Fruit fly (Drosophila melanogaster): ENCODE data around the gene PH4alphaMP.
A peak's percentile ranks its signal among the peaks of the same experiment; 100 is the strongest.

PH4alphaMP gene

dm6 chr3R:30531989-30532653 lies 36.2 kb upstream of the PH4alphaMP start, which contains the start of gene tmod (continued):
- TF ChIP-seq tin (GFP tag; optimal IDR thresholded peaks at IDR 0.05) (peak; percentile 34), jing (GFP tag; optimal IDR thresholded peaks at IDR 0.05) (no peak), CG11695 (GFP tag; IDR thresholded peaks at IDR 0.05) (no peak), BEAF-32 (GFP tag; optimal IDR thresholded peaks at IDR 0.05) (no peak), CG2875 (GFP tag; optimal IDR thresholded peaks at IDR 0.05) (peak; percentile 71), Aef1 (GFP tag; IDR thresholded peaks at IDR 0.05) (no peak), stc (GFP tag; IDR thresholded peaks at IDR 0.05) (0 out of 2 replicates have a peak, but pooled peaks have one; percentile 6), CG32772 (GFP tag; IDR thresholded peaks at IDR 0.05) (no peak), CG7556 (GFP tag; optimal IDR thresholded peaks at IDR 0.05) (peak; percentile 18), CG12659 (GFP tag; optimal IDR thresholded peaks at IDR 0.05) (peak; percentile 3), luna (GFP tag; optimal IDR thresholded peaks at IDR 0.05) (no peak), CG30020 (tag; optimal IDR thresholded peaks at IDR 0.05) (no peak), Lpt (GFP tag; optimal IDR thresholded peaks at IDR 0.05) (no peak), peb (GFP tag; IDR thresholded peaks at IDR 0.05) (no peak), CG10147 (GFP tag; optimal IDR thresholded peaks at IDR 0.05) (peak; percentile 19), CG10462 (GFP tag; optimal IDR thresholded peaks at IDR 0.05) (no peak), CG17328 (GFP tag; IDR thresholded peaks at IDR 0.05) (no peak; the same call in 1 of the 2 replicates), CG17802 (tag; optimal IDR thresholded peaks at IDR 0.05) (peak; percentile 20), Bteb2 (GFP tag; optimal IDR thresholded peaks at IDR 0.05) (no peak), CG6683 (GFP tag; optimal IDR thresholded peaks at IDR 0.05) (no peak), phol (tag; optimal IDR thresholded peaks at IDR 0.05) (peak; percentile 82), zen (tag; optimal IDR thresholded peaks at IDR 0.05) (peak; percentile 3), CG14014 (GFP tag; IDR thresholded peaks at IDR 0.05) (0 out of 2 replicates have a peak, but pooled peaks have one; percentile 5), CG6254 (GFP tag; optimal IDR thresholded peaks at IDR 0.05) (peak; percentile 44), CG1529 (GFP tag; optimal IDR thresholded peaks at IDR 0.05) (peak; percentile 21), CG15269 (tag; optimal IDR thresholded peaks at IDR 0.05) (peak; percentile 60), CG3407 (GFP tag; optimal IDR thresholded peaks at IDR 0.05) (peak; percentile 25), CG2889 (GFP tag; IDR thresholded peaks at IDR 0.05) (no peak), CG2129 (GFP tag; IDR thresholded peaks at IDR 0.05; ENCODE audit: partially characterized antibody) (no peak), tio (GFP tag; optimal IDR thresholded peaks at IDR 0.05) (peak; percentile 34), p53 (GFP tag; optimal IDR thresholded peaks at IDR 0.05) (no peak), MTF-1 (GFP tag; optimal IDR thresholded peaks at IDR 0.05; ENCODE audit: borderline replicate concordance) (no peak), ac (GFP tag; optimal IDR thresholded peaks at IDR 0.05) (no peak), grn (GFP tag; optimal IDR thresholded peaks at IDR 0.05) (no peak), Drgx (GFP tag; IDR thresholded peaks at IDR 0.05) (peak; percentile 61), CG5953 (GFP tag; IDR thresholded peaks at IDR 0.05) (no peak), tll (GFP tag; optimal IDR thresholded peaks at IDR 0.05) (no peak), CG13296 (GFP tag; optimal IDR thresholded peaks at IDR 0.05) (no peak), fd3F (GFP tag; optimal IDR thresholded peaks at IDR 0.05) (no peak), C15 (GFP tag; IDR thresholded peaks at IDR 0.05) (no peak), CG7271 (tag; optimal IDR thresholded peaks at IDR 0.05) (no peak), Atf-2 (GFP tag; optimal IDR thresholded peaks at IDR 0.05) (peak; percentile 27), trem (tag; optimal IDR thresholded peaks at IDR 0.05) (peak; percentile 59), Ptx1 (GFP tag; IDR thresholded peaks at IDR 0.05) (peak; percentile 55), ewg (GFP tag; optimal IDR thresholded peaks at IDR 0.05) (peak; percentile 45), knrl (GFP tag; IDR thresholded peaks at IDR 0.05; ENCODE audit: partially characterized antibody) (no peak), CG10979 (tag; optimal IDR thresholded peaks at IDR 0.05) (peak; percentile 78), Mrtf (GFP tag; IDR thresholded peaks at IDR 0.05) (no peak), Oaz (GFP tag; IDR thresholded peaks at IDR 0.05) (no peak)
